Fruit fly (Drosophila melanogaster): ENCODE data around the gene Prx6a.

- no peak for TF ChIP-seq Clk (GFP tag; optimal IDR thresholded peaks at IDR 0.05)
- TF ChIP-seq CG7101 (tag; optimal IDR thresholded peaks at IDR 0.05) = no peak
- TF ChIP-seq CG33017 (tag; optimal IDR thresholded peaks at IDR 0.05) = no peak
- no peak for TF ChIP-seq cic (GFP tag; optimal IDR thresholded peaks at IDR 0.05)
- TF ChIP-seq CG7045 (GFP tag; optimal IDR thresholded peaks at IDR 0.05) = no peak
- TF ChIP-seq CG1620 (GFP tag; optimal IDR thresholded peaks at IDR 0.05) = no peak
- no peak for TF ChIP-seq cnc (optimal IDR thresholded peaks at IDR 0.05)
- no peak for TF ChIP-seq Mnt (GFP tag; optimal IDR thresholded peaks at IDR 0.05)
- no peak for TF ChIP-seq CG14711 (tag; optimal IDR thresholded peaks at IDR 0.05)
- TF ChIP-seq kay (GFP tag; ENCODE audit: borderline replicate concordance) = no peak
- TF ChIP-seq bab1 (GFP tag; optimal IDR thresholded peaks at IDR 0.05) = no peak
- no peak for TF ChIP-seq pad (GFP tag; optimal IDR thresholded peaks at IDR 0.05)
- no peak for TF ChIP-seq tj (GFP tag; optimal IDR thresholded peaks at IDR 0.05)
- TF ChIP-seq CG12768 (GFP tag; optimal IDR thresholded peaks at IDR 0.05) = no peak
Observed at dm6 chr2L:2855204-2855768, 22.7 kb downstream of the Prx6a start.
